Worm (Caenorhabditis elegans) whole organism, L1 larva: ENCODE results near the gene Y51B9A.8.

Experiments used
- C16A3.4 ChIP-seq: fragments of 150-350 bp; optimal IDR thresholded peaks from 2 replicates; lab custom pipeline; 2014; ENCODE audit warnings: missing biosample characterization, missing genetic modification characterization
- Y116A8C.19 ChIP-seq: sonication (generic microtip); optimal IDR thresholded peaks from 2 replicates; lab custom pipeline; 2016; ENCODE audit warnings: missing compliant biosample characterization, missing genetic modification characterization, borderline replicate concordance
- aha-1 ChIP-seq: fragments of 150-350 bp; optimal IDR thresholded peaks from 2 replicates; lab custom pipeline; 2014; ENCODE audit warnings: missing biosample characterization, missing genetic modification characterization
- aly-2 ChIP-seq: fragments of 150-350 bp; optimal IDR thresholded peaks from 2 replicates; lab custom pipeline; 2014; ENCODE audit warnings: missing biosample characterization, missing genetic modification characterization
- ceh-8 ChIP-seq: fragments of 200-800 bp; sonication (Bioruptor generic); optimal IDR thresholded peaks from 2 replicates; lab custom pipeline; 2018; ENCODE audit warnings: mild to moderate bottlenecking, missing genetic modification characterization, moderate library complexity, missing compliant biosample characterization
- ceh-88 ChIP-seq: fragments of 200-800 bp; sonication (Bioruptor generic); IDR thresholded peaks from 2 replicates; pipeline ENCODE4 v1.3.6; 2022; ENCODE audit warnings: missing genetic modification characterization, missing compliant biosample characterization
- ceh-90 ChIP-seq: sonication (generic microtip); optimal IDR thresholded peaks from 2 replicates; lab custom pipeline; 2016; ENCODE audit warnings: missing genetic modification characterization, missing compliant biosample characterization
- ces-1 ChIP-seq: fragments of 150-350 bp; optimal IDR thresholded peaks from 2 replicates; lab custom pipeline; 2014; ENCODE audit warnings: missing biosample characterization, missing genetic modification reagents, missing genetic modification characterization
- efl-1 ChIP-seq, 4 experiments: fragments of 150-350 bp; optimal IDR thresholded peaks in 3 of 4; peaks in 1 of 4; 1 replicate in 1 of 4; 2 replicates in 3 of 4; lab custom pipeline; 2014; ENCODE audit warnings: missing biosample characterization in 2 of 4, missing genetic modification characterization in 2 of 4, missing genetic modification reagents in 2 of 4
- elt-2 ChIP-seq: sonication (generic microtip); optimal IDR thresholded peaks from 2 replicates; lab custom pipeline; 2016; ENCODE audit warnings: missing genetic modification characterization, mild to moderate bottlenecking, inconsistent platforms, missing compliant biosample characterization, missing genetic modification reagents
- fkh-10 ChIP-seq: sonication (generic microtip); optimal IDR thresholded peaks from 2 replicates; lab custom pipeline; 2017; ENCODE audit warnings: missing biosample characterization, missing genetic modification reagents, missing genetic modification characterization
- fkh-4 ChIP-seq: sonication (generic microtip); optimal IDR thresholded peaks from 2 replicates; lab custom pipeline; 2016; ENCODE audit warnings: missing compliant biosample characterization, missing genetic modification characterization, borderline replicate concordance
- fos-1 ChIP-seq: fragments of 150-350 bp; optimal IDR thresholded peaks from 2 replicates; lab custom pipeline; 2014; ENCODE audit warnings: missing biosample characterization, missing genetic modification characterization
- grh-1 ChIP-seq: fragments of 200-800 bp; sonication (Bioruptor generic); IDR thresholded peaks from 2 replicates; pipeline ENCODE4 v1.3.6; 2022; ENCODE audit warnings: missing genetic modification reagents, missing genetic modification characterization, missing compliant biosample characterization
- hlh-17 ChIP-seq: fragments of 200-800 bp; sonication (Bioruptor generic); optimal IDR thresholded peaks from 2 replicates; lab custom pipeline; 2018; ENCODE audit warnings: missing genetic modification characterization, mild to moderate bottlenecking, missing compliant biosample characterization, moderate library complexity, borderline replicate concordance
- hpl-2 ChIP-seq: fragments of 150-350 bp; optimal IDR thresholded peaks from 2 replicates; lab custom pipeline; 2014; ENCODE audit warnings: missing biosample characterization, missing genetic modification reagents, missing genetic modification characterization
- isw-1 ChIP-seq: fragments of 200-800 bp; sonication (Bioruptor generic); IDR thresholded peaks from 2 replicates; pipeline ENCODE4 v1.3.6; 2022; ENCODE audit warnings: missing genetic modification characterization, missing compliant biosample characterization
- jun-1 ChIP-seq: fragments of 150-350 bp; optimal IDR thresholded peaks from 2 replicates; lab custom pipeline; 2014; ENCODE audit warnings: missing biosample characterization, missing genetic modification reagents, missing genetic modification characterization
- lin-14 ChIP-seq: fragments of 200-800 bp; sonication (Bioruptor generic); optimal IDR thresholded peaks from 2 replicates; lab custom pipeline; 2018; ENCODE audit warnings: mild to moderate bottlenecking, missing genetic modification characterization, moderate library complexity, missing compliant biosample characterization
- lin-15B ChIP-seq: fragments of 150-350 bp; sonication (generic microtip); optimal IDR thresholded peaks from 3 replicates; lab custom pipeline; 2014; ENCODE audit warnings: missing biosample characterization, missing genetic modification characterization
- lin-39 ChIP-seq: fragments of 150-350 bp; optimal IDR thresholded peaks from 2 replicates; lab custom pipeline; 2014; ENCODE audit warnings: missing biosample characterization, missing genetic modification reagents, missing genetic modification characterization
- mab-9 ChIP-seq: fragments of 200-800 bp; sonication (Bioruptor generic); IDR thresholded peaks from 2 replicates; pipeline ENCODE4 v1.3.6; 2022; ENCODE audit warnings: missing genetic modification reagents, missing genetic modification characterization, missing compliant biosample characterization
- mdl-1 ChIP-seq, 2 experiments: fragments of 150-350 bp; optimal IDR thresholded peaks; 2 replicates each; lab custom pipeline; 2014 to 2017; ENCODE audit warnings: missing biosample characterization in 2 of 2, missing genetic modification characterization in 2 of 2, inconsistent platforms in 1 of 2
- nhr-12 ChIP-seq: sonication (generic microtip); optimal IDR thresholded peaks from 2 replicates; lab custom pipeline; 2017; ENCODE audit warnings: missing biosample characterization, missing genetic modification characterization
- nhr-71 ChIP-seq: sonication (generic microtip); optimal IDR thresholded peaks from 2 replicates; lab custom pipeline; 2016; ENCODE audit warnings: mild to moderate bottlenecking, missing genetic modification characterization, moderate library complexity, missing compliant biosample characterization
- nhr-77 ChIP-seq: fragments of 150-350 bp; optimal IDR thresholded peaks from 2 replicates; lab custom pipeline; 2014; ENCODE audit warnings: missing biosample characterization, missing genetic modification characterization
- rnt-1 ChIP-seq: sonication (generic microtip); optimal IDR thresholded peaks from 2 replicates; lab custom pipeline; 2016; ENCODE audit warnings: mild to moderate bottlenecking, missing genetic modification characterization, moderate library complexity, missing compliant biosample characterization
- sox-4 ChIP-seq: sonication (generic microtip); optimal IDR thresholded peaks from 2 replicates; lab custom pipeline; 2016; ENCODE audit warnings: missing genetic modification characterization, missing compliant biosample characterization
- unc-130 ChIP-seq: fragments of 150-350 bp; optimal IDR thresholded peaks from 2 replicates; lab custom pipeline; 2017; ENCODE audit warnings: missing biosample characterization, missing genetic modification characterization, inconsistent platforms
- vab-15 ChIP-seq: sonication (generic microtip); optimal IDR thresholded peaks from 2 replicates; lab custom pipeline; 2017; ENCODE audit warnings: missing genotype, mild to moderate bottlenecking, missing genetic modification characterization, missing compliant biosample characterization
- xbp-1 ChIP-seq: sonication (generic microtip); optimal IDR thresholded peaks from 2 replicates; lab custom pipeline; 2016; ENCODE audit warnings: missing genetic modification characterization, missing compliant biosample characterization
- zip-4 ChIP-seq: fragments of 200-800 bp; sonication (Bioruptor generic); optimal IDR thresholded peaks from 2 replicates; lab custom pipeline; 2018; ENCODE audit warnings: mild to moderate bottlenecking, missing genetic modification characterization, moderate library complexity, missing compliant biosample characterization
- ztf-11 ChIP-seq, 2 experiments: sonication (generic microtip); optimal IDR thresholded peaks; 2 replicates each; lab custom pipeline; 2016 to 2017; ENCODE audit warnings: missing genetic modification characterization in 2 of 2, missing biosample characterization in 1 of 2, missing compliant biosample characterization in 1 of 2

The Y51B9A.8 gene

DNA sequence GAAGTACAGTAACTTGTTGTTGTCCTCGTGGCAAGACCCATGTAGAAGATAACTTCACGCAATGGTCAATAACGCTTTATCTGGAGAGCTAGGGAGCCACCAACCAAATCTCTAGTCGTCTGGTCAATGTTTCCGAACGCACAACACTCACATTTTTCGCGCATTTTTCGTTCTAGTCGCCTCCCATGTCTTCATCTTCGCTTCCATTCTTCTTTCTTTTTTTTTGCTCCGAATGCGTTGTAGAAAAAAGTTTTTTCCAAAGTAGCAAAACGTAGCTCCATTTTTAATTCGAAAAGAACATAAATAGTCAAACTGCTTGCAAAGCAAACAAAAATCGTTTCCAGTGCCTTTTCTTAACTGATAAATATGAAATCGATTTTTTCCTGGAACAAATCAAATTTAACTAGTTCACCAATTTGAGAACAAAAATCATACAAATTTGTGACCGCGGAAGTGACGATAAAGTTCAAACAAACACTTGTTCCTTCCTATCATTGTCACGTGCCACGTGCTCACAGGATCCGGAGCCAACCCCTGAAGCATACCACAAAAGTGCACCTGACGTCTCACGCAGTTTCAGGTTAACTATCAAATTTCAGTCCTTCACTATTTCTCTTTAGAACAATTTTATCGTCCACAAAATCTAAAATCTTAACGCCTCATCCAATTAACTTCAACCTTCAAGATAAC, 20.3 kb downstream of the Y51B9A.8 start:
- TF ChIP-seq sox-4 (no peak), nhr-77 (tag; lab: Kevin White, UChicago) (no peak), elt-2 (peak; percentile 18), zip-4 (no peak), nhr-12 (tag; lab: Kevin White, UChicago) (no peak)

DNA sequence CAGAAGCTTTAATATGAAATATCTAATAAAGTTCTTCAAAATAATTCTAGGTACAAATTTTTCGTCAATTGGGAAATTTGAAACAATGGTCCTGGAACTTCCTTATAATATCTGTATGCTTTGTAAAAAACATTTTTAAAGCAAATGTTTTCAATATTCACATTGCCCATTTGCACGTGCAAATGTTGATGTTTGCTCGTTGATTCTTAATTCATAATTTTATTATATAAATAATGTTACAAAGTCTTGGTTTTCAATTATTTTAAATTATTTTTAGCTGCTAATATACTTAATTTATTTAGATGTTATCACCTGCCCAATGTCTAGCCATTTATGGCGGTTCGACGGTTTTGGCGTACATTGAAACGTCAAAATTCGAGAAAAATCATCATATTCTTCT, 23.3 kb downstream of the Y51B9A.8 start, which contains the start of gene M176.11:
Gene M176.11 (plus strand): TSS at position 301 of the 400 bp plus-strand sequence.
- TF ChIP-seq sox-4 = no peak
- TF ChIP-seq xbp-1 (tag; lab: Kevin White, UChicago) = no peak
- TF ChIP-seq unc-130 (tag; lab: Kevin White, UChicago) = no peak
- no peak for TF ChIP-seq aha-1 (tag; lab: Kevin White, UChicago)
- TF ChIP-seq hpl-2 (GFP tag; lab: Kevin White, UChicago) = no peak
- no peak for TF ChIP-seq vab-15 (tag; lab: Kevin White, UChicago)
- TF ChIP-seq mab-9 (GFP tag; lab: Robert Waterston, UW) = no peak
- TF ChIP-seq fos-1 = no peak
- no peak for TF ChIP-seq jun-1 (tag; lab: Kevin White, UChicago)
- TF ChIP-seq rnt-1 (tag; lab: Kevin White, UChicago) = no peak

DNA sequence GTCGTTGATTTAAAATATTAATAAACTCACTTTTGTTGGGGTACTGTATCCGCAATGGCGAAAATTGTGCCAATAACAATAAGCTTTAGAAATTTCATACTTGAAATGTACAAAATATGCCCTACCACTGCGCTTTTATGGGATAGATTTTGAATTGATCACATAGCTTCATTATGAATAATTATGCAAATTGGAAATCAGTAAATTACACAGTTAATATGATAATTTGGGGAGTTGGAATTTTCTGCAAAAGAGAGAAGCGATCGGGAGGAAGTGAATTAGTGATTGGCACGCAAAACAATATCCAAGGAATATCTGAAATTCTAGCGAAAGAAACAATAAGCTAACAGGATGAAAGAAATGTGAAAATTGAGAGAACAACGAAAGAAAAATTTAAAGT, 27.4 kb downstream of the Y51B9A.8 start, which contains the start of gene M176.10:
Gene M176.10 (minus strand): TSS at position 101 of the 400 bp plus-strand sequence.
- TF ChIP-seq lin-15B (tag; lab: Kevin White, UChicago) = no peak
- no peak for TF ChIP-seq ceh-8 (GFP tag; lab: Kevin White, UChicago)
- TF ChIP-seq aly-2 (tag; lab: Kevin White, UChicago) = no peak
- TF ChIP-seq fos-1 = no peak
- TF ChIP-seq nhr-71 = no peak
- TF ChIP-seq C16A3.4 (tag; lab: Kevin White, UChicago) = no peak

DNA sequence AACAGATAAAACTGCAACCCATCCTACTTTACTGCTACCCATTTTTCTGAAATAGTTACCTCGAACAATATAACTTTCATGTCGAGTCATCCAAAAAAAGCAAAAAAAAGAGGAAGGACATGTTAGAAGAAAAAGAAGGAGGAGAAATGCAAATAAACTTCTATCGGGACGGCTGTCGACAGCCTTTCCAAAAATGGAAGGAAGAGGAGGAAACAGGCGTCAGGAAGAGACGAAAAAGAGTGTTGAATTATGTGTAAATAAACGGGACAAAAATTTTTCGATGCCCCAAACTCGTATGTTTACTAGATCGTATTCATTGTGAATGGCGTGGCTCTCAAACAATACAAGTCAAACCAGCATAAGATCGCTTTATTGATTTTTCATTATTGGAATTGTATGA, 29.0 kb downstream of the Y51B9A.8 start, which contains the start of gene M176.5:
Gene M176.5 (minus strand): TSS at position 101 of the 400 bp plus-strand sequence.
- TF ChIP-seq hlh-17 (GFP tag; lab: Kevin White, UChicago) (no peak), ceh-90 (tag; lab: Kevin White, UChicago) (no peak), lin-14 (peak; percentile 42)
- TF ChIP-seq, all 84 proteins: peak for 1

DNA sequence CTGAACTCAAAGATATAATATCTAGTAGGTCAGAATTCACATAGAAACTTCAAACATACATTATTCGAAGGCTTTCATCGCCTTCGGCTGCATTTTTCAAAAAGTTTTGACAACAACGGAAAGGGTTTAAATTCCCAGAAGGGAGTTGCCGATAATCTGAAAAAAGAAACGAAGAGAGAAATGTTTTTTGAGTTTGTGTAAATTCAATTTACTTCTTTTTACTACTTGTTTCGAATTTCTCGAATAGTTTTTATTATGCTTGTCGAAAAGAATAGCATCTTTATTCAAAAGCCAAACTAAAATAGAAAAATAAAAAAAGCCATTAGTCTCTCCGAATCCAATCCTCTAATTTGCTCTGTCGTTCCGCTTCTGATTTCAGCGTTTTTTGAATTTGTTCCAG, 32.5 kb downstream of the Y51B9A.8 start:
- no peak for TF ChIP-seq rnt-1 (tag; lab: Kevin White, UChicago)
- TF ChIP-seq hpl-2 (GFP tag; lab: Kevin White, UChicago) = no peak
- TF ChIP-seq lin-14 = peak; percentile 58
- no peak for TF ChIP-seq mdl-1 (tag; optimal IDR thresholded peaks at IDR 0.05; lab: Kevin White, UChicago)
- TF ChIP-seq ztf-11 (tag; optimal IDR thresholded peaks at IDR 0.05; lab: Kevin White, UChicago) = no peak
- TF ChIP-seq fkh-10 = peak; percentile 33
- no peak for TF ChIP-seq grh-1 (GFP tag; lab: Robert Waterston, UW)
- no peak for TF ChIP-seq jun-1 (tag; lab: Kevin White, UChicago)
- TF ChIP-seq Y116A8C.19 (tag; lab: Kevin White, UChicago) = no peak
- no peak for TF ChIP-seq ceh-88 (GFP tag; lab: Robert Waterston, UW)

DNA sequence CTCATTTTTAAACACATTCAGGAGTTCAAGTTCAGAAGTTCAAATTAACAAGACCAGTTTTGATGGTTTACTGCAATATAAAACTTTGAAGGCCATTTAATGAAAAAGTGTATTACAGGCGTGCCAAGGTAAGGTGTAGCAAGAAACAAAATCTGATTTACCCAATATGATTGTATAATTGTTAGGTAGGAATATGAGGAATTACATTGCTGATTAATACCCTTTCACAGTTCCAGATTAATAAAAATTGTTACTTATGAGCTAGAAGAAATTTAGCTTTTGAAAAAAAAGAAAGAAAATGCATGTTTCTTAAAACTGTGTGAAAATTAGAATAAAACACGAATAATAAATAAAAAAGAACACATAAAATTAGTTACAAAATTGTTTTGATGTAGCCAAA, 35.0 kb downstream of the Y51B9A.8 start, which contains the start of gene kin-15:
Gene kin-15 (minus strand): TSS at position 101 of the 400 bp plus-strand sequence.
- TF ChIP-seq nhr-71 (no peak), isw-1 (GFP tag; lab: Robert Waterston, UW) (no peak), lin-39 (tag; lab: Kevin White, UChicago) (no peak), nhr-12 (tag; lab: Kevin White, UChicago) (no peak), fkh-4 (tag; lab: Kevin White, UChicago) (no peak), ces-1 (GFP tag; lab: Kevin White, UChicago) (no peak), efl-1 (optimal IDR thresholded peaks at IDR 0.05; lab: Kevin White, UChicago) (no peak), efl-1 (GFP tag; optimal IDR thresholded peaks at IDR 0.05 in 1 of 2; lab: Kevin White, UChicago) (peak in 1 of 2 experiments; percentile 59)
